Worm (Caenorhabditis elegans) whole organism, L1 larva: Measurements from ENCODE around the gene T01C4.8.

ENCODE experiments used
- C04F5.9 ChIP-seq: sonication (generic microtip); optimal IDR thresholded peaks from 2 replicates; lab custom pipeline; 2016; ENCODE audit warnings: missing genetic modification characterization, missing compliant biosample characterization
- F16B12.6 ChIP-seq: fragments of 150-350 bp; optimal IDR thresholded peaks from 2 replicates; lab custom pipeline; 2014; ENCODE audit warnings: missing biosample characterization, missing genetic modification characterization
- alr-1 ChIP-seq: fragments of 200-800 bp; sonication (Bioruptor generic); optimal IDR thresholded peaks from 2 replicates; lab custom pipeline; 2018; ENCODE audit warnings: borderline replicate concordance, mild to moderate bottlenecking, missing genetic modification characterization, missing compliant biosample characterization
- ama-1 ChIP-seq: fragments of 150-350 bp; optimal IDR thresholded peaks from 2 replicates; lab custom pipeline; 2014
- ceh-82 ChIP-seq, 3 experiments: fragments of 150-350 bp in 1 of 3; sonication (generic microtip) in 2 of 3; optimal IDR thresholded peaks; 2 replicates each; lab custom pipeline; 2014 to 2017; ENCODE audit warnings: missing biosample characterization in 3 of 3, missing genetic modification characterization in 3 of 3
- ceh-88 ChIP-seq: fragments of 200-800 bp; sonication (Bioruptor generic); IDR thresholded peaks from 2 replicates; pipeline ENCODE4 v1.3.6; 2022; ENCODE audit warnings: missing genetic modification characterization, missing compliant biosample characterization
- ces-1 ChIP-seq: fragments of 150-350 bp; optimal IDR thresholded peaks from 2 replicates; lab custom pipeline; 2014; ENCODE audit warnings: missing biosample characterization, missing genetic modification reagents, missing genetic modification characterization
- dpl-1 ChIP-seq, 3 experiments: fragments of 150-350 bp in 2 of 3; sonication (generic microtip) in 1 of 3; optimal IDR thresholded peaks; 2 replicates each; lab custom pipeline; 2014 to 2017; ENCODE audit warnings: missing biosample characterization in 3 of 3, missing genetic modification characterization in 3 of 3, missing genetic modification reagents in 3 of 3
- dsc-1 ChIP-seq: sonication (generic microtip); optimal IDR thresholded peaks from 2 replicates; lab custom pipeline; 2016; ENCODE audit warnings: mild to moderate bottlenecking, missing genetic modification characterization, missing compliant biosample characterization
- efl-1 ChIP-seq, 4 experiments: fragments of 150-350 bp; optimal IDR thresholded peaks in 3 of 4; peaks in 1 of 4; 1 replicate in 1 of 4; 2 replicates in 3 of 4; lab custom pipeline; 2014; ENCODE audit warnings: missing biosample characterization in 2 of 4, missing genetic modification characterization in 2 of 4, missing genetic modification reagents in 2 of 4
- egl-13 ChIP-seq: sonication (generic microtip); optimal IDR thresholded peaks from 2 replicates; lab custom pipeline; 2016; ENCODE audit warnings: missing genotype, missing genetic modification reagents, missing genetic modification characterization, missing compliant biosample characterization
- egl-27 ChIP-seq, 2 experiments: fragments of 150-350 bp in 1 of 2; sonication (generic microtip); optimal IDR thresholded peaks; 3 replicates each; lab custom pipeline; 2017 to 2018; ENCODE audit warnings: missing biosample characterization in 2 of 2, missing genetic modification characterization in 2 of 2, missing genetic modification reagents in 2 of 2
- elt-2 ChIP-seq: sonication (generic microtip); optimal IDR thresholded peaks from 2 replicates; lab custom pipeline; 2016; ENCODE audit warnings: missing genetic modification characterization, mild to moderate bottlenecking, inconsistent platforms, missing compliant biosample characterization, missing genetic modification reagents
- elt-3 ChIP-seq, 6 experiments: fragments of 150-350 bp in 1 of 6; sonication (generic microtip); optimal IDR thresholded peaks; 2 replicates each; lab custom pipeline; 2017 to 2018; ENCODE audit warnings: missing biosample characterization in 6 of 6, missing genetic modification characterization in 6 of 6, inconsistent platforms in 1 of 6
- fkh-4 ChIP-seq: sonication (generic microtip); optimal IDR thresholded peaks from 2 replicates; lab custom pipeline; 2016; ENCODE audit warnings: missing compliant biosample characterization, missing genetic modification characterization, borderline replicate concordance
- fkh-8 ChIP-seq: sonication (generic microtip); optimal IDR thresholded peaks from 2 replicates; lab custom pipeline; 2016; ENCODE audit warnings: mild to moderate bottlenecking, missing genetic modification characterization, missing compliant biosample characterization
- fos-1 ChIP-seq: fragments of 150-350 bp; optimal IDR thresholded peaks from 2 replicates; lab custom pipeline; 2014; ENCODE audit warnings: missing biosample characterization, missing genetic modification characterization
- grh-1 ChIP-seq: fragments of 200-800 bp; sonication (Bioruptor generic); IDR thresholded peaks from 2 replicates; pipeline ENCODE4 v1.3.6; 2022; ENCODE audit warnings: missing genetic modification reagents, missing genetic modification characterization, missing compliant biosample characterization
- hlh-17 ChIP-seq: fragments of 200-800 bp; sonication (Bioruptor generic); optimal IDR thresholded peaks from 2 replicates; lab custom pipeline; 2018; ENCODE audit warnings: missing genetic modification characterization, mild to moderate bottlenecking, missing compliant biosample characterization, moderate library complexity, borderline replicate concordance
- irx-1 ChIP-seq: sonication (generic microtip); optimal IDR thresholded peaks from 2 replicates; lab custom pipeline; 2016; ENCODE audit warnings: missing genetic modification characterization, missing compliant biosample characterization
- isw-1 ChIP-seq: fragments of 200-800 bp; sonication (Bioruptor generic); IDR thresholded peaks from 2 replicates; pipeline ENCODE4 v1.3.6; 2022; ENCODE audit warnings: missing genetic modification characterization, missing compliant biosample characterization
- lin-14 ChIP-seq: fragments of 200-800 bp; sonication (Bioruptor generic); optimal IDR thresholded peaks from 2 replicates; lab custom pipeline; 2018; ENCODE audit warnings: mild to moderate bottlenecking, missing genetic modification characterization, moderate library complexity, missing compliant biosample characterization
- lin-35 ChIP-seq, 2 experiments: fragments of 150-350 bp; optimal IDR thresholded peaks; 2 replicates each; lab custom pipeline; 2014; ENCODE audit warnings: missing biosample characterization in 2 of 2, missing genetic modification characterization in 2 of 2, missing genetic modification reagents in 2 of 2
- lir-3 ChIP-seq: sonication (generic microtip); optimal IDR thresholded peaks from 2 replicates; lab custom pipeline; 2016; ENCODE audit warnings: mild to moderate bottlenecking, missing genetic modification characterization, moderate library complexity, missing compliant biosample characterization; ENCODE audit not compliant: poor library complexity
- lsy-2 ChIP-seq, 2 experiments: fragments of 150-350 bp; optimal IDR thresholded peaks; 2 replicates each; lab custom pipeline; 2014; ENCODE audit warnings: missing biosample characterization in 2 of 2, missing genetic modification characterization in 2 of 2
- mab-9 ChIP-seq: fragments of 200-800 bp; sonication (Bioruptor generic); IDR thresholded peaks from 2 replicates; pipeline ENCODE4 v1.3.6; 2022; ENCODE audit warnings: missing genetic modification reagents, missing genetic modification characterization, missing compliant biosample characterization
- mdl-1 ChIP-seq, 2 experiments: fragments of 150-350 bp; optimal IDR thresholded peaks; 2 replicates each; lab custom pipeline; 2014 to 2017; ENCODE audit warnings: missing biosample characterization in 2 of 2, missing genetic modification characterization in 2 of 2, inconsistent platforms in 1 of 2
- mep-1 ChIP-seq: fragments of 150-350 bp; optimal IDR thresholded peaks from 2 replicates; lab custom pipeline; 2014; ENCODE audit warnings: missing biosample characterization, missing genetic modification characterization
- nhr-11 ChIP-seq: fragments of 150-350 bp; optimal IDR thresholded peaks from 2 replicates; lab custom pipeline; 2014; ENCODE audit warnings: missing biosample characterization, missing genetic modification characterization
- nhr-20 ChIP-seq: sonication (generic microtip); optimal IDR thresholded peaks from 2 replicates; lab custom pipeline; 2016; ENCODE audit warnings: mild to moderate bottlenecking, missing genetic modification characterization, missing compliant biosample characterization
- nhr-47 ChIP-seq: sonication (generic microtip); optimal IDR thresholded peaks from 2 replicates; lab custom pipeline; 2016; ENCODE audit warnings: mild to moderate bottlenecking, missing genetic modification characterization, moderate library complexity, missing compliant biosample characterization
- nhr-76 ChIP-seq: sonication (generic microtip); optimal IDR thresholded peaks from 2 replicates; lab custom pipeline; 2017; ENCODE audit warnings: missing biosample characterization, missing genetic modification characterization
- pag-3 ChIP-seq: sonication (generic microtip); optimal IDR thresholded peaks from 2 replicates; lab custom pipeline; 2017; ENCODE audit warnings: missing genetic modification characterization, mild to moderate bottlenecking, missing compliant biosample characterization, antibody characterized with exemption, borderline replicate concordance; ENCODE audit not compliant: insufficient read depth
- pax-3 ChIP-seq: fragments of 200-800 bp; sonication (Bioruptor generic); optimal IDR thresholded peaks from 2 replicates; lab custom pipeline; 2018; ENCODE audit warnings: mild to moderate bottlenecking, missing genetic modification characterization, moderate library complexity, missing compliant biosample characterization
- rnt-1 ChIP-seq: sonication (generic microtip); optimal IDR thresholded peaks from 2 replicates; lab custom pipeline; 2016; ENCODE audit warnings: mild to moderate bottlenecking, missing genetic modification characterization, moderate library complexity, missing compliant biosample characterization
- snpc-4 ChIP-seq: fragments of 150-350 bp; optimal IDR thresholded peaks from 2 replicates; lab custom pipeline; 2014; ENCODE audit warnings: missing biosample characterization, missing genetic modification characterization
- snu-23 ChIP-seq: sonication (generic microtip); optimal IDR thresholded peaks from 2 replicates; lab custom pipeline; 2016; ENCODE audit warnings: missing genetic modification characterization, missing compliant biosample characterization
- sptf-1 ChIP-seq: fragments of 150-350 bp; optimal IDR thresholded peaks from 2 replicates; lab custom pipeline; 2014; ENCODE audit warnings: missing biosample characterization, missing genetic modification characterization
- sup-37 ChIP-seq: fragments of 200-800 bp; sonication (Bioruptor generic); optimal IDR thresholded peaks from 2 replicates; lab custom pipeline; 2018; ENCODE audit warnings: mild to moderate bottlenecking, missing genetic modification characterization, missing compliant biosample characterization
- swsn-7 ChIP-seq: sonication (generic microtip); optimal IDR thresholded peaks from 2 replicates; lab custom pipeline; 2016; ENCODE audit warnings: missing genetic modification characterization, missing compliant biosample characterization
- tbx-2 ChIP-seq: sonication (generic microtip); optimal IDR thresholded peaks from 2 replicates; lab custom pipeline; 2016; ENCODE audit warnings: missing genetic modification characterization, missing compliant biosample characterization
- unc-98 ChIP-seq: fragments of 200-800 bp; sonication (Bioruptor generic); IDR thresholded peaks from 2 replicates; pipeline ENCODE4 v1.3.6; 2022; ENCODE audit warnings: missing genetic modification characterization, missing compliant biosample characterization
- ztf-11 ChIP-seq, 2 experiments: sonication (generic microtip); optimal IDR thresholded peaks; 2 replicates each; lab custom pipeline; 2016 to 2017; ENCODE audit warnings: missing genetic modification characterization in 2 of 2, missing biosample characterization in 1 of 2, missing compliant biosample characterization in 1 of 2

T01C4.8 gene

DNA sequence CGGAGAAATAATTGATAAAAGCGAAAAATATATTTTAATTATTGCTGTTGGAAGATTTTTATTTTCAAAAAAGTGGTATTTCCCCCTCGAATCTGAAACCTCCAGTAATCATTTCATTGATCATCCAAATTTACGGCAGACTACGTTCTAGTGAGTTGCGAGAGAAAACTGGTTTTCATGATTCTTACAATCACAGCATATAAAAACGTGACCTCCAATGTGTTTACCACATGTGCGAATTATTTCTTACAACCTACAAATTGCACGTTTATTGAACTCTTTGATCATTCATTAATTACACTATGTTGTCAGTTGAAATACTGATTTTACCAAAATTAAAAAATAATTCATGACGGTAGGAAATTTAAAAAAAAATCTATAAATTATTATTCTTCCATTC lies 40.1 kb downstream of the T01C4.8 start (continued):
- TF ChIP-seq C04F5.9 (tag; lab: Kevin White, UChicago) (no peak), ceh-82 (tag; optimal IDR thresholded peaks at IDR 0.05; lab: Kevin White, UChicago) (no peak), ama-1 (lab: Kevin White, UChicago) (no peak), nhr-11 (tag; lab: Kevin White, UChicago) (no peak), lir-3 (tag; lab: Kevin White, UChicago) (peak; percentile 44), fkh-8 (tag; lab: Kevin White, UChicago) (no peak), snu-23 (peak; percentile 73), lsy-2 (tag; optimal IDR thresholded peaks at IDR 0.05; lab: Kevin White, UChicago) (peak; percentile 36 to 53), mdl-1 (tag; optimal IDR thresholded peaks at IDR 0.05; lab: Kevin White, UChicago) (peak in 1 of 2 experiments; percentile 72), sptf-1 (tag; lab: Kevin White, UChicago) (no peak), efl-1 (optimal IDR thresholded peaks at IDR 0.05; lab: Kevin White, UChicago) (peak in 1 of 2 experiments; percentile 40), efl-1 (GFP tag; optimal IDR thresholded peaks at IDR 0.05 in 1 of 2; lab: Kevin White, UChicago) (peak; percentile 10 to 94), dpl-1 (GFP tag; optimal IDR thresholded peaks at IDR 0.05; lab: Kevin White, UChicago) (peak in 1 of 3 experiments; percentile 24), sup-37 (no peak), egl-27 (tag; optimal IDR thresholded peaks at IDR 0.05; lab: Kevin White, UChicago) (no peak), alr-1 (tag; lab: Kevin White, UChicago) (no peak), nhr-47 (tag; lab: Kevin White, UChicago) (peak; percentile 27), grh-1 (GFP tag; lab: Robert Waterston, UW) (peak; percentile 91), fkh-4 (tag; lab: Kevin White, UChicago) (no peak), ceh-88 (no peak), pag-3 (no peak), isw-1 (GFP tag; lab: Robert Waterston, UW) (no peak), fos-1 (no peak), irx-1 (tag; lab: Kevin White, UChicago) (peak; percentile 5)

DNA sequence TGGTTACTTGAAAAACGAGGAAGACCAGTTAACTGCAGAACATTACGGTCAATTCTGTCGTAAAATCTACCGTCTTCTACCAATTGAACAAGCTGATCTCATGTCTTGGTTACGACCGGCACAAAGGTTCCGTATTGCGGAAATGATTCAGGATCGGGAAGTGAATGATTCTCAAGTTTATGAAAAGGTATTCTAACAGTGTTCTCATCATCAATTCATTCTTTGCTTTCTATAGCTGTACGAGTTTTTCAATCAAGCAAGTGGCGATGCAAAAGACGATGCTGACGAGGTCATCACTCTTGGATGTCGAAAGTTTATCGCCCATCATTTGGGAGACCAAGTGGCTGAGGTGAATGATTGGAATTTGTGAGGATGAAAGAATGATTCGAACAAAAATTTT lies 42.0 kb downstream of the T01C4.8 start:
- TF ChIP-seq fos-1 (no peak), alr-1 (tag; lab: Kevin White, UChicago) (no peak), elt-2 (tag; lab: Kevin White, UChicago) (no peak), fkh-4 (tag; lab: Kevin White, UChicago) (no peak), mep-1 (tag; lab: Kevin White, UChicago) (no peak)

DNA sequence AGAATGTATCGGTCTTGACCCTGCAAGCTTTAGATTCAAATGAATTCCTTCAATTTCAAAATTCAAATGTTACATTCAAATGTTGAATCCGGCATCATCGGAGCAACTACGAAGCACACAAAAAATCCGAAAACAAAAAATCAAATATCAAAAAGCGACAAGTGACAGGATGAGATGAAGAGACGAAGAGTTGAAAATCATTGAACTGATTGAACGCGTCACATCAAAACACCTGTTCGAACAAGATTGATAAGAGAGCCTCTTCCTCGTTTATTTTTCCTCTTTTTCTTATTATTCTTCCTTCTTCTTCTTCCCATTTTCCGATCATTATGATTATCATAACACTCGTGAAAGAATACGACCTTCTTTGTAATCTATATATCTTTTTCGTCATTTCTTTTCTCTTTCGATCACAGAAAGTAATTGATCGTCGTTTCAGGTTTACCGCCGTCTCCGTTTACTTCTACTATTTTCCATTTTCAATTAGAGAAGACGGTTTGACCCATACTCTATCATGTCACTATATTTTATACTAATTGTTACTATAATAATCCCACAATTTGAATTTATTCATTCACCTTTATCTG lies 43.7 kb downstream of the T01C4.8 start, which contains the start of gene VC5.2:
TSS of gene VC5.2 (plus strand) at position 439 of the 587 bp plus-strand sequence.
- TF ChIP-seq tbx-2 (tag; lab: Kevin White, UChicago) = no peak
- TF ChIP-seq lin-35 (GFP tag; optimal IDR thresholded peaks at IDR 0.05; lab: Kevin White, UChicago) = no peak
- TF ChIP-seq lin-14 (GFP tag; lab: Kevin White, UChicago) = peak; percentile 56
- TF ChIP-seq fkh-8 (tag; lab: Kevin White, UChicago) = no peak
- no peak for TF ChIP-seq unc-98 (GFP tag; lab: Robert Waterston, UW)
- TF ChIP-seq hlh-17 (GFP tag; lab: Kevin White, UChicago) = no peak
- TF ChIP-seq snu-23 = no peak
- no peak for TF ChIP-seq mep-1 (tag; lab: Kevin White, UChicago)
- no peak for TF ChIP-seq efl-1 (optimal IDR thresholded peaks at IDR 0.05; lab: Kevin White, UChicago)
- no peak for TF ChIP-seq efl-1 (GFP tag; optimal IDR thresholded peaks at IDR 0.05 in 1 of 2; lab: Kevin White, UChicago)
- no peak for TF ChIP-seq fos-1
- peak; percentile 28 for TF ChIP-seq rnt-1 (tag; lab: Kevin White, UChicago)
- no peak for TF ChIP-seq egl-13 (tag; lab: Kevin White, UChicago)
- no peak for TF ChIP-seq mdl-1 (tag; optimal IDR thresholded peaks at IDR 0.05; lab: Kevin White, UChicago)
- TF ChIP-seq swsn-7 (tag; lab: Kevin White, UChicago) = no peak
- no peak for TF ChIP-seq F16B12.6 (tag; lab: Kevin White, UChicago)
- peak in 1 of 6 experiments; percentile 43 for TF ChIP-seq elt-3 (tag; optimal IDR thresholded peaks at IDR 0.05; lab: Kevin White, UChicago)
- TF ChIP-seq sup-37 = no peak
- no peak for TF ChIP-seq lsy-2 (tag; optimal IDR thresholded peaks at IDR 0.05; lab: Kevin White, UChicago)
- no peak for TF ChIP-seq grh-1 (GFP tag; lab: Robert Waterston, UW)
- no peak for TF ChIP-seq fkh-4 (tag; lab: Kevin White, UChicago)
- no peak for TF ChIP-seq ces-1
- TF ChIP-seq pag-3 = no peak
- TF ChIP-seq nhr-76 (tag; lab: Kevin White, UChicago) = no peak
- TF ChIP-seq pax-3 = no peak
- peak; percentile 32 for TF ChIP-seq nhr-20
- no peak for TF ChIP-seq dsc-1 (tag; lab: Kevin White, UChicago)
- TF ChIP-seq isw-1 (GFP tag; lab: Robert Waterston, UW) = no peak
- no peak for TF ChIP-seq ztf-11 (tag; optimal IDR thresholded peaks at IDR 0.05; lab: Kevin White, UChicago)
- peak in 1 of 3 experiments; percentile 1 for TF ChIP-seq dpl-1 (GFP tag; optimal IDR thresholded peaks at IDR 0.05; lab: Kevin White, UChicago)
- no peak for TF ChIP-seq mab-9 (GFP tag; lab: Robert Waterston, UW)
- no peak for TF ChIP-seq snpc-4
- TF ChIP-seq elt-2 (tag; lab: Kevin White, UChicago) = no peak
